Worm (Caenorhabditis elegans) whole organism, L2 larva: Measurements from ENCODE around the gene R12A1.3.

ENCODE experiments used
- C34F6.9 ChIP-seq: fragments of 150-350 bp; optimal IDR thresholded peaks from 2 replicates; lab custom pipeline; 2014; ENCODE audit warnings: missing biosample characterization, missing genetic modification characterization
- F13H6.1 ChIP-seq: sonication (generic microtip); optimal IDR thresholded peaks from 2 replicates; lab custom pipeline; 2016; ENCODE audit warnings: missing genetic modification characterization, missing compliant biosample characterization
- Y55F3AM.14 ChIP-seq: fragments of 200-800 bp; sonication (Bioruptor generic); optimal IDR thresholded peaks from 2 replicates; lab custom pipeline; 2018; ENCODE audit warnings: mild to moderate bottlenecking, missing genetic modification characterization, missing compliant biosample characterization
- ZK546.5 ChIP-seq: sonication (generic microtip); optimal IDR thresholded peaks from 2 replicates; lab custom pipeline; 2017; ENCODE audit warnings: missing biosample characterization, missing genetic modification characterization
- alr-1 ChIP-seq: fragments of 150-350 bp; optimal IDR thresholded peaks from 2 replicates; lab custom pipeline; 2014; ENCODE audit warnings: missing biosample characterization, missing genetic modification characterization
- aly-2 ChIP-seq: fragments of 150-350 bp; optimal IDR thresholded peaks from 2 replicates; lab custom pipeline; 2014; ENCODE audit warnings: missing biosample characterization, missing genetic modification characterization
- ama-1 ChIP-seq: fragments of 150-350 bp; optimal IDR thresholded peaks from 2 replicates; lab custom pipeline; 2018; ENCODE audit warnings: inconsistent platforms
- blmp-1 ChIP-seq: sonication (generic microtip); optimal IDR thresholded peaks from 2 replicates; lab custom pipeline; 2017; ENCODE audit warnings: missing genetic modification characterization, mild to moderate bottlenecking, missing compliant biosample characterization, antibody characterized with exemption, moderate library complexity; ENCODE audit not compliant: insufficient read depth
- ceh-82 ChIP-seq: fragments of 150-350 bp; optimal IDR thresholded peaks from 2 replicates; lab custom pipeline; 2014; ENCODE audit warnings: missing biosample characterization, missing genetic modification characterization
- crh-2 ChIP-seq: sonication (generic microtip); optimal IDR thresholded peaks from 2 replicates; lab custom pipeline; 2017; ENCODE audit warnings: missing biosample characterization, missing genetic modification characterization
- dmd-4 ChIP-seq: sonication (generic microtip); optimal IDR thresholded peaks from 2 replicates; lab custom pipeline; 2017; ENCODE audit warnings: missing biosample characterization, missing genetic modification characterization
- egl-27 ChIP-seq: sonication (generic microtip); optimal IDR thresholded peaks from 3 replicates; lab custom pipeline; 2017; ENCODE audit warnings: missing biosample characterization, missing genetic modification reagents, missing genetic modification characterization
- elt-1 ChIP-seq: fragments of 150-350 bp; optimal IDR thresholded peaks from 2 replicates; lab custom pipeline; 2014; ENCODE audit warnings: missing biosample characterization, missing genetic modification characterization
- elt-3 ChIP-seq: sonication (generic microtip); optimal IDR thresholded peaks from 2 replicates; lab custom pipeline; 2017; ENCODE audit warnings: missing biosample characterization, missing genetic modification characterization
- gmeb-1 ChIP-seq: fragments of 150-350 bp; optimal IDR thresholded peaks from 2 replicates; lab custom pipeline; 2014; ENCODE audit warnings: missing biosample characterization, missing genetic modification characterization
- lin-11 ChIP-seq: fragments of 150-350 bp; sonication (generic microtip); optimal IDR thresholded peaks from 2 replicates; lab custom pipeline; 2014; ENCODE audit warnings: missing biosample characterization, missing genetic modification characterization, inconsistent platforms, mixed read lengths
- lin-13 ChIP-seq: fragments of 150-350 bp; optimal IDR thresholded peaks from 2 replicates; lab custom pipeline; 2014; ENCODE audit warnings: missing biosample characterization, missing genetic modification reagents, missing genetic modification characterization
- lin-39 ChIP-seq: fragments of 150-350 bp; optimal IDR thresholded peaks from 2 replicates; lab custom pipeline; 2014; ENCODE audit warnings: missing biosample characterization, missing genetic modification reagents, missing genetic modification characterization
- mab-5 ChIP-seq: fragments of 150-350 bp; optimal IDR thresholded peaks from 2 replicates; lab custom pipeline; 2014; ENCODE audit warnings: missing biosample characterization, missing genetic modification characterization
- mdl-1 ChIP-seq, 2 experiments: fragments of 150-350 bp in 1 of 2; sonication (generic microtip) in 1 of 2; optimal IDR thresholded peaks; 2 replicates each; lab custom pipeline; 2017; ENCODE audit warnings: missing biosample characterization in 2 of 2, missing genetic modification characterization in 2 of 2
- nhr-10 ChIP-seq: sonication (generic microtip); optimal IDR thresholded peaks from 2 replicates; lab custom pipeline; 2017; ENCODE audit warnings: missing biosample characterization, missing genetic modification characterization
- nhr-11 ChIP-seq: fragments of 150-350 bp; optimal IDR thresholded peaks from 2 replicates; lab custom pipeline; 2014; ENCODE audit warnings: missing biosample characterization, missing genetic modification characterization
- nhr-12 ChIP-seq: fragments of 150-350 bp; optimal IDR thresholded peaks from 2 replicates; lab custom pipeline; 2014; ENCODE audit warnings: missing biosample characterization, missing genetic modification characterization
- nhr-237 ChIP-seq: fragments of 150-350 bp; optimal IDR thresholded peaks from 2 replicates; lab custom pipeline; 2014; ENCODE audit warnings: missing biosample characterization, missing genetic modification characterization
- nhr-25 ChIP-seq: fragments of 150-350 bp; sonication (generic microtip); optimal IDR thresholded peaks from 3 replicates; lab custom pipeline; 2014; ENCODE audit warnings: missing biosample characterization, missing genetic modification characterization
- nhr-6 ChIP-seq: fragments of 150-350 bp; optimal IDR thresholded peaks from 2 replicates; lab custom pipeline; 2014; ENCODE audit warnings: missing biosample characterization, missing genetic modification characterization
- peb-1 ChIP-seq: fragments of 150-350 bp; optimal IDR thresholded peaks from 2 replicates; lab custom pipeline; 2014; ENCODE audit warnings: missing biosample characterization, missing genetic modification characterization
- skn-1 ChIP-seq: sonication (generic microtip); optimal IDR thresholded peaks from 2 replicates; lab custom pipeline; 2017; ENCODE audit warnings: missing biosample characterization, missing genetic modification characterization
- sma-3 ChIP-seq: sonication (generic microtip); optimal IDR thresholded peaks from 2 replicates; lab custom pipeline; 2016; ENCODE audit warnings: missing genetic modification reagents, missing genetic modification characterization, missing compliant biosample characterization
- snpc-4 ChIP-seq: fragments of 150-350 bp; optimal IDR thresholded peaks from 2 replicates; lab custom pipeline; 2014; ENCODE audit warnings: missing biosample characterization, missing genetic modification characterization
- unc-39 ChIP-seq: fragments of 150-350 bp; optimal IDR thresholded peaks from 2 replicates; lab custom pipeline; 2014; ENCODE audit warnings: missing biosample characterization, missing genetic modification characterization
- unc-55 ChIP-seq: fragments of 150-350 bp; sonication (generic microtip); optimal IDR thresholded peaks from 3 replicates; lab custom pipeline; 2014; ENCODE audit warnings: missing biosample characterization, missing genetic modification reagents, missing genetic modification characterization
- unc-62 ChIP-seq: fragments of 150-350 bp; optimal IDR thresholded peaks from 2 replicates; lab custom pipeline; 2014; ENCODE audit warnings: missing biosample characterization, missing genetic modification reagents, missing genetic modification characterization
- ztf-1 ChIP-seq: fragments of 200-800 bp; sonication (Bioruptor generic); conservative IDR thresholded peaks from 2 replicates; pipeline ENCODE4 v1.3.6; 2022; ENCODE audit warnings: missing genetic modification characterization, missing compliant biosample characterization
- ztf-11 ChIP-seq: sonication (generic microtip); optimal IDR thresholded peaks from 2 replicates; lab custom pipeline; 2017; ENCODE audit warnings: missing biosample characterization, missing genetic modification characterization
- ztf-4 ChIP-seq: fragments of 150-350 bp; optimal IDR thresholded peaks from 2 replicates; lab custom pipeline; 2014; ENCODE audit warnings: missing biosample characterization, missing genetic modification characterization

Gene R12A1.3

DNA sequence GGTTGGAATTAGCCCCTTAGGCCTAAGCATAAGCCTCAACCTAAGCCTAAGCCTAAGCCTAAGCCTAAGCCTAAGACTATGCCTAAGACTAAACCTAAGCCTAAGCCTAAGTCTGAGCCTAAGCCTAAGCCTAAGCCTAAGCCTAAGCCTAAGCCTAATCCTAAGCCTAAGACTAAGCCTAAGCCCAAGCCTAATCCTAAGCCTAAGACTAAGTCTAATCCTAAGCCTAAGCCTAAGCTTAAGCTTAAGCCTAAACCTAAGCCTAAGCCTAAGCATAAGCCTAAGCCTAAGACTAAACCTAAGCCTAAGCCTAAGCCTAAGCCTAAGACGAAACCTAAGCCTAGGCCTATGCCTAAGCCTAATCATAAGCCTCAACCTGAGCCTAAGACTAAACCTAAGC lies 2.3 kb downstream of the R12A1.3 start:
- TF ChIP-seq dmd-4 (tag; lab: Kevin White, UChicago) (no peak), egl-27 (tag; lab: Kevin White, UChicago) (no peak), nhr-11 (tag; lab: Kevin White, UChicago) (no peak), nhr-25 (tag; lab: Kevin White, UChicago) (no peak), ama-1 (lab: Kevin White, UChicago) (no peak), nhr-237 (tag; lab: Kevin White, UChicago) (no peak), elt-3 (tag; lab: Kevin White, UChicago) (no peak), unc-55 (GFP tag; lab: Kevin White, UChicago) (no peak), gmeb-1 (tag; lab: Kevin White, UChicago) (no peak), F13H6.1 (tag; lab: Kevin White, UChicago) (no peak), crh-2 (no peak), blmp-1 (tag; lab: Kevin White, UChicago) (no peak), nhr-12 (tag; lab: Kevin White, UChicago) (no peak), nhr-6 (no peak), lin-39 (tag; lab: Kevin White, UChicago) (no peak), aly-2 (tag; lab: Kevin White, UChicago) (no peak), nhr-10 (no peak)

DNA sequence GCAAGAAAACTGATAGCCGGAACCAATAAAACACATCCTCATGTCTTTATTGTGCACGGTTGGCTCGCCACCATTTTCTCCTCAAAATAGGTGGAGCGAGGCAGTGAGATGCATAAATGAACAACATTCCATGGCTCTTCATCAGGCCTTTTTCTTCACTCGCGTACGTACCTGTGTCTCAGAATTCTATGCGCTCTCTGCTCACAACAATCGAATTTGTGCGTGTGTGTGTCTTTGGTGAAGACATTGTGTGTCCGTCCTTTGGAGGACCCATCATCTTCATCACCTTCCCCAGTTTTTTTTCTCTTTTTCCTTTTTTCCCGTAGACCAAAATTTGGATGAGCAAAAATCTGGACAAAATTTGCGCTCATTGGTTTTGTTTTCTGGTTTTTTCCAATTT lies 3.3 kb downstream of the R12A1.3 start:
- no peak for TF ChIP-seq ztf-11
- no peak for TF ChIP-seq mdl-1 (tag; optimal IDR thresholded peaks at IDR 0.05; lab: Kevin White, UChicago)
- no peak for TF ChIP-seq unc-55 (GFP tag; lab: Kevin White, UChicago)
- TF ChIP-seq Y55F3AM.14 (GFP tag; lab: Kevin White, UChicago): no peak
- TF ChIP-seq lin-13: no peak
- no peak for TF ChIP-seq snpc-4
- no peak for TF ChIP-seq alr-1 (tag; lab: Kevin White, UChicago)
- TF ChIP-seq ztf-4 (tag; lab: Kevin White, UChicago): no peak
- no peak for TF ChIP-seq lin-11 (tag; lab: Kevin White, UChicago)
- TF ChIP-seq ceh-82 (tag; lab: Kevin White, UChicago): no peak
- no peak for TF ChIP-seq ztf-1 (GFP tag; lab: Robert Waterston, UW)
- TF ChIP-seq elt-1: no peak
- TF ChIP-seq blmp-1 (tag; lab: Kevin White, UChicago): no peak

DNA sequence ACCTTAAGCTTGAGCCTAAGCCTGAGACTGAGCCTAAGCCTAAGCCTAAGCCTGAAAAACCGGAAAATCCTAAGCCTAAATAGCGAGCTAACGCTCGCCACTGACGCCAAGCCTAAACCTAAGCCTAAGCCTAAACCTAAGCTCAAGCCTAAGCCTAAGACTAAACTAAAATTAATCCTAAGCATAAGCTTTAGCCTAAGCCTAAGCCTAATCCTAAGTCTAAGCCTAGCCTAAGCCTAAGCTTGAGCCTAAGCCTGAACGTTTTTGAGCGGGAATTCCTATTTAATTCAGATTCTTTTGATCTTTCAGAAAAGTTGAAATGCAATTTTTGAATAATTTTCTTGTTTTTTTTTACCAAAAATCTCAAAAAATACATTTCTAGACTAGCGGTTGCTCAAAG lies 9.4 kb downstream of the R12A1.3 start:
- no peak for TF ChIP-seq ZK546.5 (tag; lab: Kevin White, UChicago)
- no peak for TF ChIP-seq elt-3 (tag; lab: Kevin White, UChicago)
- TF ChIP-seq mab-5 (tag; lab: Kevin White, UChicago): no peak
- no peak for TF ChIP-seq peb-1 (tag; lab: Kevin White, UChicago)
- no peak for TF ChIP-seq aly-2 (tag; lab: Kevin White, UChicago)
- TF ChIP-seq sma-3 (GFP tag; lab: Kevin White, UChicago): no peak
- no peak for TF ChIP-seq unc-55 (GFP tag; lab: Kevin White, UChicago)
- TF ChIP-seq lin-39 (tag; lab: Kevin White, UChicago): no peak
- no peak for TF ChIP-seq mdl-1 (tag; optimal IDR thresholded peaks at IDR 0.05; lab: Kevin White, UChicago)
- no peak for TF ChIP-seq alr-1 (tag; lab: Kevin White, UChicago)
- TF ChIP-seq nhr-25 (tag; lab: Kevin White, UChicago): no peak
- no peak for TF ChIP-seq C34F6.9 (tag; lab: Kevin White, UChicago)
- no peak for TF ChIP-seq unc-62 (GFP tag; lab: Kevin White, UChicago)
- no peak for TF ChIP-seq unc-39 (tag; lab: Kevin White, UChicago)
- TF ChIP-seq nhr-12 (tag; lab: Kevin White, UChicago): no peak
- no peak for TF ChIP-seq skn-1 (tag; lab: Kevin White, UChicago)
- TF ChIP-seq nhr-11 (tag; lab: Kevin White, UChicago): no peak
- no peak for TF ChIP-seq F13H6.1 (tag; lab: Kevin White, UChicago)
- no peak for TF ChIP-seq ztf-4 (tag; lab: Kevin White, UChicago)
- TF ChIP-seq snpc-4: no peak
